Fruit fly (Drosophila melanogaster) whole organism, pupa: ENCODE data around the gene dgt2.

Experiments used
- CG12605 ChIP-seq: fragments of 200-800 bp; sonication (Bioruptor generic); IDR thresholded peaks from 2 replicates; pipeline ENCODE4 v1.3.6; 2022; ENCODE audit warnings: missing biosample characterization, missing genetic modification characterization
- CG17806 ChIP-seq: fragments of 200-800 bp; sonication (Bioruptor generic); optimal IDR thresholded peaks from 2 replicates; lab custom pipeline; 2018; ENCODE audit warnings: missing biosample characterization, mild to moderate bottlenecking, missing genetic modification characterization, moderate library complexity
- CG9948 ChIP-seq: fragments of 200-800 bp; sonication (Bioruptor generic); optimal IDR thresholded peaks from 2 replicates; lab custom pipeline; 2018; ENCODE audit warnings: missing biosample characterization, mild to moderate bottlenecking, missing genetic modification characterization, moderate library complexity
- EcR ChIP-seq: fragments of 200-800 bp; sonication (Bioruptor generic); optimal IDR thresholded peaks from 3 replicates; lab custom pipeline; 2019; ENCODE audit warnings: missing biosample characterization, missing genetic modification characterization, mild to moderate bottlenecking, moderate library complexity, missing genetic modification reagents
- Ets98B ChIP-seq: fragments of 200-800 bp; sonication (Bioruptor generic); IDR thresholded peaks from 2 replicates; pipeline ENCODE4 v1.3.6; 2022; ENCODE audit warnings: missing biosample characterization, missing genetic modification characterization
- Pif1A ChIP-seq: fragments of 200-800 bp; sonication (Bioruptor generic); optimal IDR thresholded peaks from 3 replicates; lab custom pipeline; 2016; ENCODE audit warnings: missing biosample characterization, missing genetic modification characterization
- Pif1B ChIP-seq: fragments of 200-800 bp; sonication (Bioruptor generic); optimal IDR thresholded peaks from 3 replicates; lab custom pipeline; 2016; ENCODE audit warnings: missing biosample characterization, missing genetic modification characterization

- peak; percentile 90 for TF ChIP-seq Pif1A (GFP tag; lab: Kevin White, UChicago)
- TF ChIP-seq EcR: no peak
- TF ChIP-seq Ets98B (GFP tag; lab: Robert Waterston, UW): no peak
- TF ChIP-seq CG17806: peak; percentile 90
- TF ChIP-seq CG12605: no peak
- peak; percentile 92 for TF ChIP-seq CG9948 (tag; lab: Kevin White, UChicago)
- peak; percentile 81 for TF ChIP-seq Pif1B (GFP tag; lab: Kevin White, UChicago)
Observed at dm6 chr2L:12010877-12011666, 21.3 kb downstream of the dgt2 start.
